Worm (Caenorhabditis elegans) whole organism, midembryonic: ENCODE data around the gene glb-14.

Source experiments
- T22C8.4 ChIP-seq: fragments of 200-800 bp; sonication (Bioruptor generic); IDR thresholded peaks from 2 replicates; pipeline ENCODE4 v1.3.6; 2022; ENCODE audit warnings: missing genetic modification characterization, missing compliant biosample characterization
- flt-1 ChIP-seq: fragments of 200-800 bp; sonication (Bioruptor generic); IDR thresholded peaks from 2 replicates; pipeline ENCODE4 v1.3.6; 2022; ENCODE audit warnings: missing genetic modification characterization, missing compliant biosample characterization
- med-1 ChIP-seq: sonication (generic microtip); optimal IDR thresholded peaks from 2 replicates; lab custom pipeline; 2017; ENCODE audit warnings: missing genetic modification characterization, mild to moderate bottlenecking, missing compliant biosample characterization, antibody characterized with exemption, missing genetic modification reagents; ENCODE audit not compliant: insufficient read depth
- ztf-29 ChIP-seq: fragments of 200-800 bp; sonication (Bioruptor generic); IDR thresholded peaks from 2 replicates; pipeline ENCODE4 v1.3.6; 2022; ENCODE audit warnings: missing genetic modification reagents, missing genetic modification characterization, missing compliant biosample characterization

- TF ChIP-seq med-1 (no peak), ztf-29 (GFP tag; lab: Robert Waterston, UW) (no peak), T22C8.4 (GFP tag; lab: Robert Waterston, UW) (no peak), flt-1 (GFP tag; lab: Robert Waterston, UW) (no peak)
These were observed 51.1 kb downstream of the glb-14 start, which contains the start of gene srh-218 for ce11 chrV:15493680-15494079.
